Fruit fly (Drosophila melanogaster): ENCODE data around the gene trp.

trp gene

dm6 chr3R:29876733-29877193 is 43.3 kb downstream of the trp start, which contains the start of gene CG31038 (continued):
- TF ChIP-seq fd102C (GFP tag; optimal IDR thresholded peaks at IDR 0.05) (no peak), Sox100B (GFP tag; optimal IDR thresholded peaks at IDR 0.05) (no peak), CG11504 (tag; optimal IDR thresholded peaks at IDR 0.05) (no peak), zfh1 (GFP tag; IDR thresholded peaks at IDR 0.05) (peak; percentile 55; the same call in 2 of the 3 replicates), D (optimal IDR thresholded peaks at IDR 0.05) (no peak), D (GFP tag; optimal IDR thresholded peaks at IDR 0.05) (no peak), Hey (tag; optimal IDR thresholded peaks at IDR 0.05) (no peak), salm (tag; optimal IDR thresholded peaks at IDR 0.05) (no peak), CG17361 (GFP tag; IDR thresholded peaks at IDR 0.05) (no peak), Dek (tag; optimal IDR thresholded peaks at IDR 0.05) (no peak), CG34422 (GFP tag; IDR thresholded peaks at IDR 0.05) (peak; percentile 71; the same call in 1 of the 3 replicates), Oli (tag; optimal IDR thresholded peaks at IDR 0.05) (no peak), CG17829 (tag; optimal IDR thresholded peaks at IDR 0.05) (peak; percentile 20), Ravus (GFP tag; IDR thresholded peaks at IDR 0.05) (no peak), CG4820 (GFP tag; optimal IDR thresholded peaks at IDR 0.05) (no peak), CG9817 (tag; optimal IDR thresholded peaks at IDR 0.05) (no peak), Mrtf (GFP tag; IDR thresholded peaks at IDR 0.05) (no peak), Atf3 (GFP tag; optimal IDR thresholded peaks at IDR 0.05) (no peak), gsb (GFP tag; IDR thresholded peaks at IDR 0.05) (no peak), kni (GFP tag; optimal IDR thresholded peaks at IDR 0.05) (peak; percentile 58), nmo (GFP tag; optimal IDR thresholded peaks at IDR 0.05) (peak; percentile 23), pnt (GFP tag; optimal IDR thresholded peaks at IDR 0.05) (no peak), Adf1 (GFP tag; IDR thresholded peaks at IDR 0.05) (0 out of 2 replicates have a peak, but pooled peaks have one; percentile 7), CG7372 (GFP tag; IDR thresholded peaks at IDR 0.05) (no peak), slou (GFP tag; optimal IDR thresholded peaks at IDR 0.05) (no peak), nom (GFP tag; optimal IDR thresholded peaks at IDR 0.05) (peak; percentile 77), aop (GFP tag; IDR thresholded peaks at IDR 0.05) (0 out of 2 replicates have a peak, but pooled peaks have one; percentile 3), dmrt99B (tag; optimal IDR thresholded peaks at IDR 0.05) (peak; percentile 40), CG8290 (GFP tag; optimal IDR thresholded peaks at IDR 0.05) (no peak), CG8290 (tag; optimal IDR thresholded peaks at IDR 0.05) (no peak), CG17568 (GFP tag; optimal IDR thresholded peaks at IDR 0.05) (no peak), mam (GFP tag; optimal IDR thresholded peaks at IDR 0.05) (no peak), phol (tag; optimal IDR thresholded peaks at IDR 0.05) (no peak), sim (GFP tag; IDR thresholded peaks at IDR 0.05) (no peak), ara (GFP tag; IDR thresholded peaks at IDR 0.05) (peak; percentile 61; the same call in 1 of the 2 replicates), az2 (GFP tag; optimal IDR thresholded peaks at IDR 0.05) (no peak), CG17802 (tag; optimal IDR thresholded peaks at IDR 0.05) (no peak), Dad (GFP tag; optimal IDR thresholded peaks at IDR 0.05) (no peak), HLH54F (GFP tag; optimal IDR thresholded peaks at IDR 0.05) (no peak), Vsx1 (GFP tag; optimal IDR thresholded peaks at IDR 0.05) (no peak), amos (GFP tag; IDR thresholded peaks at IDR 0.05; ENCODE audit: partially characterized antibody) (peak; percentile 39; the same call in 1 of the 2 replicates), HLH4C (GFP tag; IDR thresholded peaks at IDR 0.05; ENCODE audit: partially characterized antibody) (peak; percentile 42; the same call in 1 of the 3 replicates), nerfin-1 (tag; optimal IDR thresholded peaks at IDR 0.05) (peak; percentile 20), CG33557 (GFP tag; optimal IDR thresholded peaks at IDR 0.05) (no peak), CG1792 (GFP tag; optimal IDR thresholded peaks at IDR 0.05) (no peak), Atf6 (GFP tag; IDR thresholded peaks at IDR 0.05) (no peak), fu2 (GFP tag; optimal IDR thresholded peaks at IDR 0.05) (no peak), Sry-δ (GFP tag; optimal IDR thresholded peaks at IDR 0.05) (no peak), Kr (GFP tag; optimal IDR thresholded peaks at IDR 0.05) (no peak), Sox102F (GFP tag; optimal IDR thresholded peaks at IDR 0.05) (peak; percentile 10), Antp (GFP tag; optimal IDR thresholded peaks at IDR 0.05) (no peak), oc (tag; optimal IDR thresholded peaks at IDR 0.05) (no peak)
